Worm (Caenorhabditis elegans): Measurements from ENCODE around the gene gst-34.
A peak's percentile ranks its signal among the peaks of the same experiment; 100 is the strongest.

gst-34 gene

ce11 chrII:15165681-15166235 is 17.3 kb downstream of the gst-34 start, which contains the start of gene gst-27 (continued):
- TF ChIP-seq Y116A8C.19 (tag; optimal IDR thresholded peaks at IDR 0.05; ENCODE audit: borderline replicate concordance) (no peak), unc-130 (tag; optimal IDR thresholded peaks at IDR 0.05) (peak; percentile 33), ceh-8 (GFP tag; optimal IDR thresholded peaks at IDR 0.05) (peak; percentile 62)

- TF ChIP-seq ceh-88 (GFP tag; IDR thresholded peaks at IDR 0.05) (no peak), mep-1 (tag; optimal IDR thresholded peaks at IDR 0.05) (no peak), elt-2 (tag; optimal IDR thresholded peaks at IDR 0.05) (no peak), fkh-10 (GFP tag; optimal IDR thresholded peaks at IDR 0.05) (no peak), ztf-11 (tag; optimal IDR thresholded peaks at IDR 0.05) (no peak), efl-3 (GFP tag; optimal IDR thresholded peaks at IDR 0.05) (no peak), ztf-4 (tag; optimal IDR thresholded peaks at IDR 0.05) (no peak), tbx-2 (tag; optimal IDR thresholded peaks at IDR 0.05) (no peak), rnt-1 (tag; optimal IDR thresholded peaks at IDR 0.05) (no peak), sox-4 (tag; optimal IDR thresholded peaks at IDR 0.05) (no peak), F16B12.6 (tag; optimal IDR thresholded peaks at IDR 0.05) (no peak), lin-13 (GFP tag; optimal IDR thresholded peaks at IDR 0.05) (no peak), egl-27 (tag; optimal IDR thresholded peaks at IDR 0.05) (no peak)
Observed at ce11 chrII:15164453-15164852, 18.6 kb downstream of the gst-34 start, which contains the start of gene gst-26. Gene gst-26, minus strand, starts transcription at chrII:15164553.

ce11 chrII:15158364-15158763 is 24.7 kb downstream of the gst-34 start:
- TF ChIP-seq sox-4 (tag; optimal IDR thresholded peaks at IDR 0.05) (no peak), efl-1 (optimal IDR thresholded peaks at IDR 0.05) (no peak), efl-1 (GFP tag; optimal IDR thresholded peaks at IDR 0.05 in 1 of 2) (peak in 1 of 2 experiments; percentile 59)

ce11 chrII:15157880-15158279 is 25.2 kb downstream of the gst-34 start, which contains the start of gene ptr-20:
Gene ptr-20, plus strand, starts transcription at chrII:15158180.
- no peak for TF ChIP-seq nhr-85 (tag)
- TF ChIP-seq C16A3.4 (tag; optimal IDR thresholded peaks at IDR 0.05) = no peak
- no peak for TF ChIP-seq sox-4 (tag; optimal IDR thresholded peaks at IDR 0.05)
- TF ChIP-seq Y116A8C.19 (tag; optimal IDR thresholded peaks at IDR 0.05; ENCODE audit: borderline replicate concordance) = no peak
- TF ChIP-seq unc-30 (tag; optimal IDR thresholded peaks at IDR 0.05) = no peak
- no peak for TF ChIP-seq efl-1 (optimal IDR thresholded peaks at IDR 0.05)
- TF ChIP-seq efl-1 (GFP tag; optimal IDR thresholded peaks at IDR 0.05 in 1 of 2) = no peak
- no peak for TF ChIP-seq nhr-47 (tag; optimal IDR thresholded peaks at IDR 0.05)
- TF ChIP-seq aly-2 (tag; optimal IDR thresholded peaks at IDR 0.05) = no peak
- TF ChIP-seq zag-1 (tag; optimal IDR thresholded peaks at IDR 0.05) = no peak
- TF ChIP-seq lsy-2 (tag; optimal IDR thresholded peaks at IDR 0.05) = no peak
- TF ChIP-seq lin-13 (GFP tag; optimal IDR thresholded peaks at IDR 0.05) = no peak
- TF ChIP-seq xbp-1 (tag; optimal IDR thresholded peaks at IDR 0.05) = no peak
- TF ChIP-seq lin-39 (tag; optimal IDR thresholded peaks at IDR 0.05) = no peak

- TF ChIP-seq hlh-4 (tag; optimal IDR thresholded peaks at IDR 0.05) (no peak), mab-9 (GFP tag; IDR thresholded peaks at IDR 0.05) (no peak), rnt-1 (tag; optimal IDR thresholded peaks at IDR 0.05) (no peak), ets-5 (GFP tag; IDR thresholded peaks at IDR 0.05) (no peak), zag-1 (tag; optimal IDR thresholded peaks at IDR 0.05) (no peak), ceh-63 (GFP tag; optimal IDR thresholded peaks at IDR 0.05) (no peak), fkh-8 (tag; optimal IDR thresholded peaks at IDR 0.05) (no peak), vab-15 (tag; optimal IDR thresholded peaks at IDR 0.05) (no peak), unc-86 (tag; optimal IDR thresholded peaks at IDR 0.05) (no peak), ztf-11 (tag; optimal IDR thresholded peaks at IDR 0.05) (no peak), nhr-47 (tag; optimal IDR thresholded peaks at IDR 0.05) (no peak)
Observed at ce11 chrII:15148442-15148841, 34.6 kb downstream of the gst-34 start.

Data from whole organism, L1 larva.